Fruit fly (Drosophila melanogaster): ENCODE data around the gene Pldn.

DNA sequence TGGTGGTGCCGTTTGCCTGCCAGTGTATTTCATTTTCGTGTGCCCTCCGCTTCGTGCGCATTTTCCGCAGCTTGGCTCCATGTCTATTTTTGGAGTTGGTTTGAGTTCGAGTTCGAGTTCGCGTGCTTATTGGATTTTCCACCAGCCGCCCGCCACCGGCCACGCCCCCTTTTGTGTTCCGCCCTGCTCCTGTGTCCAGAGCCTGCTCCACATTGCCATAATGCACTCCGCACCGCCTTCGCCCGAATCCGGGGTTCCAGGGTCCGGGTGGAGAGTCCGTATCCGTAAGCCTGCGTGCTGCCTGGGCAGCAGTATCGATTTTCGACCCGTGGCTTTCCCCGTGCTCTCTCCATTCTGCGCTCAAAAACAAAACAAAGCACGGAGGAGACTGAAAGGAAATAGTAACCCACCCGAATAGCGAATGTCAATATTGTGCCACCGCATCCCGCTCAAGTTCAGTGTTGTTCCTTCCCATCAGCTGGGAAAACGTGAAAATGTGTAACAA lies 12.8 kb downstream of the Pldn start:
- TF ChIP-seq Myc (optimal IDR thresholded peaks at IDR 0.05) (no peak), insv (optimal IDR thresholded peaks at IDR 0.05) (no peak), psq (optimal IDR thresholded peaks at IDR 0.05) (no peak), ttk (optimal IDR thresholded peaks at IDR 0.05) (no peak), h (optimal IDR thresholded peaks at IDR 0.05) (no peak)
